Worm (Caenorhabditis elegans) whole organism, L3 larva: Measurements from ENCODE around the gene ZK795.3.

ENCODE experiments used
- R02D3.7 ChIP-seq: fragments of 150-350 bp; optimal IDR thresholded peaks from 2 replicates; lab custom pipeline; 2014; ENCODE audit warnings: missing biosample characterization, missing genetic modification characterization
- fkh-10 ChIP-seq: sonication (generic microtip); optimal IDR thresholded peaks from 2 replicates; lab custom pipeline; 2017; ENCODE audit warnings: missing biosample characterization, missing genetic modification reagents, missing genetic modification characterization

- TF ChIP-seq fkh-10 (GFP tag; lab: Kevin White, UChicago): no peak
- TF ChIP-seq R02D3.7 (tag; lab: Kevin White, UChicago): peak; percentile 31
Observed at ce11 chrIV:12594574-12594973, 35.4 kb downstream of the ZK795.3 start.
